Fruit fly (Drosophila melanogaster) whole organism, embryonic: ENCODE results near the gene Spase12.

Source experiments
- Ada2b ChIP-seq: fragments of 200-800 bp; sonication (Bioruptor generic); IDR thresholded peaks from 2 replicates; pipeline ENCODE4 v1.3.6; 2022; ENCODE audit warnings: missing biosample characterization, missing genetic modification characterization
- BEAF-32 ChIP-seq: fragments of 200-800 bp; sonication (Bioruptor generic); optimal IDR thresholded peaks from 3 replicates; lab custom pipeline; 2017; ENCODE audit warnings: missing biosample characterization, missing genetic modification characterization, mild to moderate bottlenecking, moderate library complexity, missing genetic modification reagents
- CG10274 ChIP-seq: fragments of 200-800 bp; sonication (Bioruptor generic); optimal IDR thresholded peaks from 3 replicates; lab custom pipeline; 2017; ENCODE audit warnings: missing biosample characterization, mild to moderate bottlenecking, missing genetic modification characterization
- CG10431 ChIP-seq: fragments of 200-800 bp; sonication (Bioruptor generic); optimal IDR thresholded peaks from 3 replicates; lab custom pipeline; 2018; ENCODE audit warnings: missing biosample characterization, mild to moderate bottlenecking, missing genetic modification characterization
- CG11504 ChIP-seq: fragments of 200-800 bp; sonication (Bioruptor generic); optimal IDR thresholded peaks from 3 replicates; lab custom pipeline; 2019; ENCODE audit warnings: missing biosample characterization, mild to moderate bottlenecking, missing genetic modification characterization, moderate library complexity
- CG12104 ChIP-seq: fragments of 200-800 bp; sonication (Bioruptor generic); optimal IDR thresholded peaks from 3 replicates; lab custom pipeline; 2016; ENCODE audit warnings: missing biosample characterization, missing genetic modification characterization
- CG12942 ChIP-seq: fragments of 200-800 bp; sonication (Bioruptor generic); optimal IDR thresholded peaks from 3 replicates; lab custom pipeline; 2016; ENCODE audit warnings: missing biosample characterization, missing genetic modification characterization
- CG13296 ChIP-seq: fragments of 200-800 bp; sonication (Bioruptor generic); optimal IDR thresholded peaks from 3 replicates; lab custom pipeline; 2018; ENCODE audit warnings: missing biosample characterization, mild to moderate bottlenecking, missing genetic modification characterization
- CG13624 ChIP-seq: fragments of 200-800 bp; sonication (Bioruptor generic); optimal IDR thresholded peaks from 2 replicates; lab custom pipeline; 2016; ENCODE audit warnings: missing biosample characterization, missing genetic modification characterization
- CG15073 ChIP-seq: fragments of 200-800 bp; sonication (Bioruptor generic); optimal IDR thresholded peaks from 2 replicates; lab custom pipeline; 2016; ENCODE audit warnings: missing biosample characterization, missing genetic modification characterization
- CG15696 ChIP-seq: fragments of 200-800 bp; sonication (Bioruptor generic); optimal IDR thresholded peaks from 2 replicates; lab custom pipeline; 2019; ENCODE audit warnings: missing biosample characterization, mild to moderate bottlenecking, missing genetic modification characterization, moderate library complexity
- CG16779 ChIP-seq: fragments of 200-800 bp; sonication (Bioruptor generic); IDR thresholded peaks from 2 replicates; pipeline ENCODE4 v1.3.6; 2022; ENCODE audit warnings: missing biosample characterization, missing genetic modification characterization
- CG17612 ChIP-seq: fragments of 200-800 bp; sonication (Bioruptor generic); IDR thresholded peaks from 2 replicates; pipeline ENCODE4 v1.3.6; 2022; ENCODE audit warnings: missing biosample characterization, missing genetic modification characterization
- CG2889 ChIP-seq: fragments of 200-800 bp; sonication (Bioruptor generic); IDR thresholded peaks from 3 replicates; pipeline ENCODE4 v1.3.6; 2022; ENCODE audit warnings: missing biosample characterization, missing genetic modification characterization
- CG30020 ChIP-seq: fragments of 200-800 bp; optimal IDR thresholded peaks from 2 replicates; lab custom pipeline; 2019; ENCODE audit warnings: missing biosample characterization, mild to moderate bottlenecking, missing genetic modification characterization, moderate library complexity
- CG3847 ChIP-seq: fragments of 200-800 bp; sonication (Bioruptor generic); IDR thresholded peaks from 2 replicates; pipeline ENCODE4 v1.3.6; 2022; ENCODE audit warnings: missing biosample characterization, missing genetic modification characterization
- CG42726 ChIP-seq: fragments of 200-800 bp; sonication (Bioruptor generic); IDR thresholded peaks from 2 replicates; pipeline ENCODE4 v1.3.6; 2022; ENCODE audit warnings: missing biosample characterization, missing genetic modification characterization; ENCODE audit not compliant: partially characterized antibody
- CG4360 ChIP-seq: fragments of 200-800 bp; sonication (Bioruptor generic); IDR thresholded peaks from 2 replicates; pipeline ENCODE4 v1.3.6; 2022; ENCODE audit warnings: missing biosample characterization, missing genetic modification characterization
- CG6272 ChIP-seq: fragments of 200-800 bp; sonication (Bioruptor generic); IDR thresholded peaks from 2 replicates; pipeline ENCODE4 v1.3.6; 2022; ENCODE audit warnings: missing biosample characterization, missing genetic modification characterization
- CG6683 ChIP-seq: fragments of 200-800 bp; sonication (Bioruptor generic); optimal IDR thresholded peaks from 2 replicates; lab custom pipeline; 2017; ENCODE audit warnings: missing biosample characterization, mild to moderate bottlenecking, missing genetic modification characterization, missing genetic modification reagents
- CG7987 ChIP-seq: fragments of 200-800 bp; sonication (Bioruptor generic); optimal IDR thresholded peaks from 2 replicates; lab custom pipeline; 2018; ENCODE audit warnings: missing biosample characterization, mild to moderate bottlenecking, missing genetic modification characterization, moderate library complexity
- CG8281 ChIP-seq: fragments of 200-800 bp; sonication (Bioruptor generic); optimal IDR thresholded peaks from 2 replicates; lab custom pipeline; 2018; ENCODE audit warnings: missing biosample characterization, mild to moderate bottlenecking, missing genetic modification characterization, moderate library complexity
- CG8765 ChIP-seq: fragments of 200-800 bp; sonication (Bioruptor generic); IDR thresholded peaks from 2 replicates; pipeline ENCODE4 v1.3.6; 2022; ENCODE audit warnings: missing biosample characterization, missing genetic modification characterization
- CG9215 ChIP-seq: fragments of 200-800 bp; sonication (Bioruptor generic); IDR thresholded peaks from 2 replicates; pipeline ENCODE4 v1.3.6; 2022; ENCODE audit warnings: missing biosample characterization, missing genetic modification characterization
- CG9876 ChIP-seq: fragments of 200-800 bp; sonication (Bioruptor generic); optimal IDR thresholded peaks from 2 replicates; lab custom pipeline; 2016; ENCODE audit warnings: missing biosample characterization, missing genetic modification characterization
- Dad ChIP-seq: fragments of 200-800 bp; sonication (Bioruptor generic); optimal IDR thresholded peaks from 3 replicates; lab custom pipeline; 2016; ENCODE audit warnings: missing biosample characterization, missing genetic modification characterization
- Dip2 ChIP-seq: fragments of 200-800 bp; sonication (Bioruptor generic); IDR thresholded peaks from 2 replicates; pipeline ENCODE4 v1.3.6; 2022; ENCODE audit warnings: missing biosample characterization, missing genetic modification characterization
- Lpt ChIP-seq: fragments of >200 bp; optimal IDR thresholded peaks from 2 replicates; lab custom pipeline; 2018; ENCODE audit warnings: missing biosample characterization, missing genetic modification characterization
- Mad ChIP-seq: fragments of 200-800 bp; sonication (Bioruptor generic); optimal IDR thresholded peaks from 2 replicates; lab custom pipeline; 2016; ENCODE audit warnings: missing biosample characterization, missing genetic modification characterization
- Mrtf ChIP-seq: fragments of 200-800 bp; sonication (Bioruptor generic); IDR thresholded peaks from 3 replicates; pipeline ENCODE4 v1.3.6; 2022; ENCODE audit warnings: missing biosample characterization, missing genetic modification characterization
- NC2α ChIP-seq: fragments of 200-800 bp; sonication (Bioruptor generic); optimal IDR thresholded peaks from 2 replicates; lab custom pipeline; 2016; ENCODE audit warnings: missing biosample characterization, missing genetic modification characterization
- NFAT ChIP-seq: fragments of 200-800 bp; sonication (Bioruptor generic); IDR thresholded peaks from 2 replicates; pipeline ENCODE4 v1.3.6; 2022; ENCODE audit warnings: missing biosample characterization, missing genetic modification characterization
- Side ChIP-seq: fragments of 200-800 bp; sonication (Bioruptor generic); optimal IDR thresholded peaks from 2 replicates; lab custom pipeline; 2016; ENCODE audit warnings: missing biosample characterization, missing genetic modification characterization
- Tbp ChIP-seq: fragments of >200 bp; optimal IDR thresholded peaks from 2 replicates; lab custom pipeline; 2018; ENCODE audit warnings: missing biosample characterization, missing genetic modification characterization
- Vsx1 ChIP-seq: fragments of 200-800 bp; sonication (Bioruptor generic); optimal IDR thresholded peaks from 2 replicates; lab custom pipeline; 2017; ENCODE audit warnings: missing biosample characterization, mild to moderate bottlenecking, missing genetic modification characterization, missing genetic modification reagents
- br ChIP-seq: fragments of >200 bp; optimal IDR thresholded peaks from 2 replicates; lab custom pipeline; 2017
- btn ChIP-seq: fragments of 200-800 bp; sonication (Bioruptor generic); optimal IDR thresholded peaks from 2 replicates; lab custom pipeline; 2016; ENCODE audit warnings: missing biosample characterization, missing genetic modification characterization
- cwo ChIP-seq: fragments of 200-800 bp; sonication (Bioruptor generic); optimal IDR thresholded peaks from 3 replicates; lab custom pipeline; 2017; ENCODE audit warnings: missing biosample characterization, missing genetic modification characterization, mild to moderate bottlenecking, moderate library complexity, missing genetic modification reagents
- gfzf ChIP-seq: fragments of 200-800 bp; sonication (Bioruptor generic); optimal IDR thresholded peaks from 2 replicates; lab custom pipeline; 2016; ENCODE audit warnings: missing biosample characterization, mild to moderate bottlenecking, missing genetic modification characterization, moderate library complexity
- grau ChIP-seq: fragments of 200-800 bp; optimal IDR thresholded peaks from 3 replicates; lab custom pipeline; 2019; ENCODE audit warnings: missing biosample characterization, mild to moderate bottlenecking, missing genetic modification characterization, moderate library complexity
- h ChIP-seq: fragments of >200 bp; optimal IDR thresholded peaks from 2 replicates; lab custom pipeline; 2017
- hth ChIP-seq: fragments of >200 bp; optimal IDR thresholded peaks from 2 replicates; lab custom pipeline; 2017; ENCODE audit warnings: inconsistent platforms
- kah ChIP-seq: fragments of 200-800 bp; sonication (Bioruptor generic); optimal IDR thresholded peaks from 2 replicates; lab custom pipeline; 2018; ENCODE audit warnings: missing biosample characterization, mild to moderate bottlenecking, missing genetic modification characterization
- phol ChIP-seq: fragments of 200-800 bp; sonication (Bioruptor generic); optimal IDR thresholded peaks from 3 replicates; lab custom pipeline; 2018; ENCODE audit warnings: missing biosample characterization, mild to moderate bottlenecking, missing genetic modification characterization, moderate library complexity
- pnt ChIP-seq: fragments of 200-800 bp; sonication (Bioruptor generic); optimal IDR thresholded peaks from 3 replicates; lab custom pipeline; 2016; ENCODE audit warnings: missing biosample characterization, missing genetic modification characterization
- pzg ChIP-seq: fragments of 200-800 bp; sonication (Bioruptor generic); optimal IDR thresholded peaks from 3 replicates; lab custom pipeline; 2018; ENCODE audit warnings: missing biosample characterization, mild to moderate bottlenecking, missing genetic modification characterization, moderate library complexity
- salm ChIP-seq: fragments of 200-800 bp; sonication (Bioruptor generic); optimal IDR thresholded peaks from 2 replicates; lab custom pipeline; 2018; ENCODE audit warnings: missing biosample characterization, mild to moderate bottlenecking, missing genetic modification characterization
- sc ChIP-seq, 3 experiments: fragments of >200 bp in 2 of 3; fragments of 200-800 bp in 1 of 3; sonication (Bioruptor generic) in 1 of 3; optimal IDR thresholded peaks; 2 replicates in 2 of 3; 3 replicates in 1 of 3; lab custom pipeline; 2017; ENCODE audit warnings: mild to moderate bottlenecking in 1 of 3, missing biosample characterization in 1 of 3, missing genetic modification characterization in 1 of 3, missing genetic modification reagents in 1 of 3
- sisA ChIP-seq: fragments of 200-800 bp; sonication (Bioruptor generic); IDR thresholded peaks from 2 replicates; pipeline ENCODE4 v1.3.6; 2022; ENCODE audit warnings: missing biosample characterization, missing genetic modification characterization
- slou ChIP-seq: fragments of 200-800 bp; sonication (Bioruptor generic); optimal IDR thresholded peaks from 3 replicates; lab custom pipeline; 2016; ENCODE audit warnings: missing biosample characterization, missing genetic modification characterization
- so ChIP-seq: fragments of 200-800 bp; sonication (Bioruptor generic); IDR thresholded peaks from 3 replicates; pipeline ENCODE4 v1.3.6; 2022; ENCODE audit warnings: missing biosample characterization, missing genetic modification characterization
- trh ChIP-seq: fragments of 200-800 bp; sonication (Bioruptor generic); optimal IDR thresholded peaks from 2 replicates; lab custom pipeline; 2016; ENCODE audit warnings: missing biosample characterization, missing genetic modification characterization
- vfl ChIP-seq: fragments of 200-800 bp; sonication (Bioruptor generic); optimal IDR thresholded peaks from 2 replicates; lab custom pipeline; 2016; ENCODE audit warnings: missing biosample characterization, missing genetic modification characterization

Gene Spase12

dm6 chr3R:29458689-29459136, 32.2 kb downstream of the Spase12 start (continued):
- TF ChIP-seq phol (peak; percentile 77), btn (GFP tag; lab: Kevin White, UChicago) (no peak), salm (tag; lab: Kevin White, UChicago) (peak; percentile 7), CG15696 (peak; percentile 54), CG8281 (tag; lab: Kevin White, UChicago) (no peak), CG15073 (GFP tag; lab: Kevin White, UChicago) (no peak), CG7987 (peak; percentile 3), CG9215 (GFP tag; lab: Robert Waterston, UW) (no peak), CG6683 (GFP tag; lab: Kevin White, UChicago) (no peak), Dip2 (GFP tag; lab: Robert Waterston, UW) (no peak), hth (no peak), CG6272 (GFP tag; lab: Robert Waterston, UW) (no peak), Ada2b (GFP tag; lab: Robert Waterston, UW) (no peak), CG12104 (GFP tag; lab: Kevin White, UChicago) (no peak), CG17612 (GFP tag; lab: Robert Waterston, UW) (no peak), CG9876 (GFP tag; lab: Kevin White, UChicago) (no peak), so (GFP tag; lab: Robert Waterston, UW) (peak; percentile 12; the same call in 1 of the 3 replicates), Tbp (no peak), CG10274 (GFP tag; lab: Kevin White, UChicago) (no peak), CG4360 (GFP tag; lab: Robert Waterston, UW) (no peak), Dad (GFP tag; lab: Kevin White, UChicago) (peak; percentile 5), h (lab: Kevin White, UChicago) (no peak), cwo (GFP tag; lab: Kevin White, UChicago) (no peak), vfl (GFP tag; lab: Kevin White, UChicago) (no peak), trh (peak; percentile 37), pzg (GFP tag; lab: Kevin White, UChicago) (no peak), CG16779 (GFP tag; lab: Robert Waterston, UW) (no peak), gfzf (GFP tag; lab: Kevin White, UChicago) (no peak), slou (GFP tag; lab: Kevin White, UChicago) (no peak), kah (GFP tag; lab: Kevin White, UChicago) (peak; percentile 66), NC2α (GFP tag; lab: Kevin White, UChicago) (peak; percentile 11), CG42726 (GFP tag; lab: Robert Waterston, UW) (no peak), grau (tag; lab: Kevin White, UChicago) (peak; percentile 51), CG13624 (GFP tag; lab: Kevin White, UChicago) (no peak), pnt (peak; percentile 48), Mad (GFP tag; lab: Kevin White, UChicago) (no peak), CG8765 (0 out of 2 replicates have a peak, but pooled peaks have one; percentile 25), Side (GFP tag; lab: Kevin White, UChicago) (peak; percentile 17), BEAF-32 (GFP tag; lab: Kevin White, UChicago) (no peak), Vsx1 (GFP tag; lab: Kevin White, UChicago) (peak; percentile 45), Mrtf (GFP tag; lab: Robert Waterston, UW) (no peak), CG12942 (peak; percentile 31), CG30020 (tag; lab: Kevin White, UChicago) (no peak), NFAT (no peak), CG3847 (GFP tag; lab: Robert Waterston, UW) (no peak), sc (optimal IDR thresholded peaks at IDR 0.05; lab: Kevin White, UChicago) (no peak), sc (GFP tag; optimal IDR thresholded peaks at IDR 0.05; lab: Kevin White, UChicago) (peak; percentile 48), CG10431 (GFP tag; lab: Kevin White, UChicago) (peak; percentile 24), CG11504 (tag; lab: Kevin White, UChicago) (peak; percentile 53), br (lab: Kevin White, UChicago) (no peak), sisA (GFP tag; lab: Robert Waterston, UW) (peak; percentile 36; the same call in 1 of the 2 replicates), CG2889 (GFP tag; lab: Robert Waterston, UW) (no peak), Lpt (no peak), CG13296 (GFP tag; lab: Kevin White, UChicago) (no peak)
